Worm (Caenorhabditis elegans) whole organism, late embryonic: ENCODE results near the gene cyp-13A10.

Source experiments
- F13H6.1 ChIP-seq: sonication (generic microtip); optimal IDR thresholded peaks from 2 replicates; lab custom pipeline; 2016; ENCODE audit warnings: missing genetic modification characterization, missing compliant biosample characterization
- K02D7.2 ChIP-seq: sonication (generic microtip); optimal IDR thresholded peaks from 2 replicates; lab custom pipeline; 2017; ENCODE audit warnings: mild to moderate bottlenecking, missing genetic modification characterization, missing compliant biosample characterization
- Y22D7AL.16 ChIP-seq: sonication (generic microtip); optimal IDR thresholded peaks from 2 replicates; lab custom pipeline; 2016; ENCODE audit warnings: missing genetic modification characterization, missing compliant biosample characterization
- ahr-1 ChIP-seq: sonication (generic microtip); optimal IDR thresholded peaks from 2 replicates; lab custom pipeline; 2016; ENCODE audit warnings: missing genetic modification characterization, missing compliant biosample characterization
- ama-1 ChIP-seq: fragments of 150-350 bp; optimal IDR thresholded peaks from 2 replicates; lab custom pipeline; 2014
- ceh-14 ChIP-seq: sonication (generic microtip); optimal IDR thresholded peaks from 2 replicates; lab custom pipeline; 2016; ENCODE audit warnings: missing genotype, missing genetic modification characterization, missing compliant biosample characterization
- ceh-18 ChIP-seq: sonication (generic microtip); optimal IDR thresholded peaks from 2 replicates; lab custom pipeline; 2016; ENCODE audit warnings: missing genetic modification characterization, missing compliant biosample characterization
- ceh-24 ChIP-seq: sonication (generic microtip); optimal IDR thresholded peaks from 2 replicates; lab custom pipeline; 2016; ENCODE audit warnings: mild to moderate bottlenecking, missing genetic modification characterization, missing compliant biosample characterization
- ceh-34 ChIP-seq: sonication (generic microtip); optimal IDR thresholded peaks from 2 replicates; lab custom pipeline; 2016; ENCODE audit warnings: mild to moderate bottlenecking, missing genetic modification characterization, missing compliant biosample characterization
- ceh-45 ChIP-seq: fragments of 200-800 bp; sonication (Bioruptor generic); IDR thresholded peaks from 2 replicates; pipeline ENCODE4 v1.3.6; 2022; ENCODE audit warnings: missing genetic modification reagents, missing genetic modification characterization, missing compliant biosample characterization
- ceh-9 ChIP-seq: sonication (generic microtip); optimal IDR thresholded peaks from 2 replicates; lab custom pipeline; 2016; ENCODE audit warnings: mild to moderate bottlenecking, missing genetic modification characterization, inconsistent platforms, missing compliant biosample characterization
- che-1 ChIP-seq: sonication (generic microtip); optimal IDR thresholded peaks from 2 replicates; lab custom pipeline; 2016; ENCODE audit warnings: mild to moderate bottlenecking, missing genetic modification characterization, missing compliant biosample characterization
- dmd-4 ChIP-seq: sonication (generic microtip); optimal IDR thresholded peaks from 2 replicates; lab custom pipeline; 2016; ENCODE audit warnings: borderline replicate concordance, missing genetic modification characterization, missing compliant biosample characterization
- elt-2 ChIP-seq: sonication (generic microtip); optimal IDR thresholded peaks from 2 replicates; lab custom pipeline; 2016; ENCODE audit warnings: missing genetic modification reagents, missing genetic modification characterization, missing compliant biosample characterization
- elt-4 ChIP-seq: sonication (generic microtip); optimal IDR thresholded peaks from 2 replicates; lab custom pipeline; 2016; ENCODE audit warnings: missing genetic modification characterization, missing compliant biosample characterization
- eyg-1 ChIP-seq: sonication (generic microtip); optimal IDR thresholded peaks from 2 replicates; lab custom pipeline; 2016; ENCODE audit warnings: missing genotype, missing genetic modification characterization, missing compliant biosample characterization
- fax-1 ChIP-seq: sonication (generic microtip); optimal IDR thresholded peaks from 2 replicates; lab custom pipeline; 2016; ENCODE audit warnings: missing genotype, missing genetic modification characterization, missing compliant biosample characterization
- hlh-13 ChIP-seq: fragments of 200-800 bp; sonication (Bioruptor generic); optimal IDR thresholded peaks from 2 replicates; lab custom pipeline; 2018; ENCODE audit warnings: mild to moderate bottlenecking, missing genetic modification characterization, missing compliant biosample characterization
- hlh-15 ChIP-seq: sonication (generic microtip); optimal IDR thresholded peaks from 2 replicates; lab custom pipeline; 2016; ENCODE audit warnings: missing genetic modification characterization, missing compliant biosample characterization
- hlh-8 ChIP-seq: sonication (generic microtip); optimal IDR thresholded peaks from 2 replicates; lab custom pipeline; 2016; ENCODE audit warnings: missing genotype, missing genetic modification characterization, missing compliant biosample characterization
- madf-2 ChIP-seq: sonication (generic microtip); optimal IDR thresholded peaks from 2 replicates; lab custom pipeline; 2017; ENCODE audit warnings: missing genetic modification characterization, missing compliant biosample characterization
- nfya-1 ChIP-seq: sonication (generic microtip); optimal IDR thresholded peaks from 2 replicates; lab custom pipeline; 2017; ENCODE audit warnings: missing genetic modification characterization, mild to moderate bottlenecking, missing compliant biosample characterization, antibody characterized with exemption, moderate library complexity
- nhr-232 ChIP-seq: sonication (generic microtip); optimal IDR thresholded peaks from 2 replicates; lab custom pipeline; 2016; ENCODE audit warnings: missing genetic modification characterization, missing compliant biosample characterization
- pat-9 ChIP-seq: fragments of 200-800 bp; sonication (Bioruptor generic); optimal IDR thresholded peaks from 2 replicates; lab custom pipeline; 2018; ENCODE audit warnings: mild to moderate bottlenecking, missing genetic modification characterization, moderate library complexity, missing compliant biosample characterization
- pha-2 ChIP-seq: sonication (generic microtip); optimal IDR thresholded peaks from 2 replicates; lab custom pipeline; 2017; ENCODE audit warnings: mild to moderate bottlenecking, missing genetic modification characterization, missing compliant biosample characterization
- pha-4 ChIP-seq: fragments of 150-350 bp; optimal IDR thresholded peaks from 2 replicates; lab custom pipeline; 2018; ENCODE audit warnings: missing biosample characterization, missing genetic modification reagents, missing genetic modification characterization
- pros-1 ChIP-seq: fragments of 150-350 bp; optimal IDR thresholded peaks from 2 replicates; lab custom pipeline; 2014; ENCODE audit warnings: missing biosample characterization, missing genetic modification reagents, missing genetic modification characterization
- ref-2 ChIP-seq: sonication (generic microtip); optimal IDR thresholded peaks from 2 replicates; lab custom pipeline; 2016; ENCODE audit warnings: missing genetic modification characterization, missing compliant biosample characterization
- rnt-1 ChIP-seq: sonication (generic microtip); optimal IDR thresholded peaks from 2 replicates; lab custom pipeline; 2016; ENCODE audit warnings: missing genetic modification characterization, missing compliant biosample characterization
- sox-2 ChIP-seq: fragments of 200-800 bp; sonication (Bioruptor generic); IDR thresholded peaks from 2 replicates; pipeline ENCODE4 v1.3.6; 2022; ENCODE audit warnings: missing genetic modification reagents, missing genetic modification characterization, missing compliant biosample characterization
- sox-4 ChIP-seq: sonication (generic microtip); optimal IDR thresholded peaks from 2 replicates; lab custom pipeline; 2017; ENCODE audit warnings: mild to moderate bottlenecking, missing genetic modification characterization, inconsistent platforms, missing compliant biosample characterization
- tbx-2 ChIP-seq: sonication (generic microtip); optimal IDR thresholded peaks from 2 replicates; lab custom pipeline; 2016; ENCODE audit warnings: missing genetic modification characterization, missing compliant biosample characterization
- tbx-7 ChIP-seq: sonication (generic microtip); optimal IDR thresholded peaks from 2 replicates; lab custom pipeline; 2016; ENCODE audit warnings: missing genotype, missing genetic modification characterization, missing compliant biosample characterization
- ttx-3 ChIP-seq: sonication (generic microtip); optimal IDR thresholded peaks from 2 replicates; lab custom pipeline; 2016; ENCODE audit warnings: missing genetic modification reagents, missing genetic modification characterization, missing compliant biosample characterization
- unc-55 ChIP-seq: sonication (generic microtip); optimal IDR thresholded peaks from 2 replicates; lab custom pipeline; 2017; ENCODE audit warnings: missing biosample characterization, missing genetic modification reagents, missing genetic modification characterization
- zip-5 ChIP-seq: sonication (generic microtip); optimal IDR thresholded peaks from 2 replicates; lab custom pipeline; 2016; ENCODE audit warnings: missing genetic modification characterization, missing compliant biosample characterization
- ztf-16 ChIP-seq: sonication (generic microtip); optimal IDR thresholded peaks from 2 replicates; lab custom pipeline; 2017; ENCODE audit warnings: missing genetic modification characterization, missing compliant biosample characterization

cyp-13A10 gene

ce11 chrII:9619402-9619862, 43.3 kb downstream of the cyp-13A10 start:
- TF ChIP-seq rnt-1 (peak; percentile 20), tbx-2 (tag; lab: Kevin White, UChicago) (peak; percentile 29), unc-55 (GFP tag; lab: Kevin White, UChicago) (peak; percentile 82), pha-4 (tag; lab: Kevin White, UChicago) (no peak), elt-2 (peak; percentile 55), eyg-1 (tag; lab: Kevin White, UChicago) (no peak), nhr-232 (tag; lab: Kevin White, UChicago) (no peak), ceh-34 (tag; lab: Kevin White, UChicago) (peak; percentile 89), nfya-1 (tag; lab: Kevin White, UChicago) (peak; percentile 36), ceh-18 (peak; percentile 63), ahr-1 (tag; lab: Kevin White, UChicago) (no peak), sox-2 (GFP tag; lab: Robert Waterston, UW) (no peak), madf-2 (peak; percentile 33), ceh-45 (GFP tag; lab: Robert Waterston, UW) (no peak)

- TF ChIP-seq ceh-9, result no peak
- no peak for TF ChIP-seq pha-2 (tag; lab: Kevin White, UChicago)
- no peak for TF ChIP-seq Y22D7AL.16 (tag; lab: Kevin White, UChicago)
- no peak for TF ChIP-seq ceh-14 (tag; lab: Kevin White, UChicago)
- no peak for TF ChIP-seq pat-9 (tag; lab: Kevin White, UChicago)
- no peak for TF ChIP-seq elt-2
- no peak for TF ChIP-seq hlh-8 (tag; lab: Kevin White, UChicago)
- no peak for TF ChIP-seq fax-1 (tag; lab: Kevin White, UChicago)
- TF ChIP-seq dmd-4 (tag; lab: Kevin White, UChicago), result no peak
- no peak for TF ChIP-seq pros-1 (tag; lab: Kevin White, UChicago)
- TF ChIP-seq ttx-3 (tag; lab: Kevin White, UChicago), result no peak
- TF ChIP-seq pha-4 (tag; lab: Kevin White, UChicago), result no peak
- TF ChIP-seq sox-2 (GFP tag; lab: Robert Waterston, UW), result no peak
These were observed 43.9 kb downstream of the cyp-13A10 start for ce11 chrII:9618759-9619158.

- TF ChIP-seq ceh-9 (no peak), che-1 (tag; lab: Kevin White, UChicago) (no peak), K02D7.2 (tag; lab: Kevin White, UChicago) (no peak), madf-2 (no peak), pha-2 (tag; lab: Kevin White, UChicago) (no peak), elt-4 (tag; lab: Kevin White, UChicago) (no peak), unc-55 (GFP tag; lab: Kevin White, UChicago) (no peak), ahr-1 (tag; lab: Kevin White, UChicago) (no peak)
These were observed 44.8 kb downstream of the cyp-13A10 start for ce11 chrII:9617902-9618245.

ce11 chrII:9617039-9617901, 45.4 kb downstream of the cyp-13A10 start, which contains the start of gene hal-3:
TSS of gene hal-3 (minus strand) at chrII:9617125.
- TF ChIP-seq pha-2 (tag; lab: Kevin White, UChicago) (no peak), ama-1 (lab: Kevin White, UChicago) (no peak), nfya-1 (tag; lab: Kevin White, UChicago) (no peak), ref-2 (tag; lab: Kevin White, UChicago) (no peak), nhr-232 (tag; lab: Kevin White, UChicago) (no peak), F13H6.1 (tag; lab: Kevin White, UChicago) (no peak), ceh-18 (no peak), eyg-1 (tag; lab: Kevin White, UChicago) (no peak), zip-5 (tag; lab: Kevin White, UChicago) (no peak), K02D7.2 (tag; lab: Kevin White, UChicago) (no peak)

- no peak for TF ChIP-seq ttx-3 (tag; lab: Kevin White, UChicago)
- TF ChIP-seq sox-4, result no peak
- TF ChIP-seq hlh-8 (tag; lab: Kevin White, UChicago), result no peak
- TF ChIP-seq tbx-2 (tag; lab: Kevin White, UChicago), result no peak
- no peak for TF ChIP-seq ztf-16 (tag; lab: Kevin White, UChicago)
- no peak for TF ChIP-seq che-1 (tag; lab: Kevin White, UChicago)
- no peak for TF ChIP-seq pha-4 (tag; lab: Kevin White, UChicago)
- TF ChIP-seq nfya-1 (tag; lab: Kevin White, UChicago), result no peak
- TF ChIP-seq rnt-1, result no peak
- TF ChIP-seq ceh-24, result no peak
- no peak for TF ChIP-seq ceh-9
- TF ChIP-seq dmd-4 (tag; lab: Kevin White, UChicago), result no peak
- TF ChIP-seq F13H6.1 (tag; lab: Kevin White, UChicago), result no peak
- TF ChIP-seq tbx-7, result no peak
- TF ChIP-seq hlh-15 (tag; lab: Kevin White, UChicago), result no peak
- TF ChIP-seq ceh-14 (tag; lab: Kevin White, UChicago), result no peak
- TF ChIP-seq hlh-13 (GFP tag; lab: Kevin White, UChicago), result no peak
These were observed 48.0 kb downstream of the cyp-13A10 start, which contains the start of gene hlh-6 for ce11 chrII:9614728-9615127. TSS of gene hlh-6 (minus strand) at chrII:9614828.
